Fruit fly (Drosophila melanogaster) whole organism, prepupa: ENCODE data around the gene CG9586.

Experiments
- Blimp-1 ChIP-seq: fragments of 200-800 bp; sonication (Bioruptor generic); optimal IDR thresholded peaks from 3 replicates; lab custom pipeline; 2017; ENCODE audit warnings: missing biosample characterization, missing genetic modification characterization, mild to moderate bottlenecking, moderate library complexity, missing genetic modification reagents
- CG10631 ChIP-seq: fragments of 200-800 bp; sonication (Bioruptor generic); optimal IDR thresholded peaks from 2 replicates; lab custom pipeline; 2016; ENCODE audit warnings: missing biosample characterization, missing genetic modification characterization
- CG10669 ChIP-seq: fragments of 200-800 bp; sonication (Bioruptor generic); optimal IDR thresholded peaks from 3 replicates; lab custom pipeline; 2018; ENCODE audit warnings: missing biosample characterization, mild to moderate bottlenecking, missing genetic modification characterization, moderate library complexity
- CG11294 ChIP-seq: fragments of 200-800 bp; sonication (Bioruptor generic); IDR thresholded peaks from 2 replicates; pipeline ENCODE4 v1.3.6; 2022; ENCODE audit warnings: missing biosample characterization, missing genetic modification characterization
- CG11762 ChIP-seq: fragments of 200-800 bp; sonication (Bioruptor generic); optimal IDR thresholded peaks from 3 replicates; lab custom pipeline; 2016; ENCODE audit warnings: missing biosample characterization, missing genetic modification characterization; ENCODE audit not compliant: insufficient read depth
- CG11902 ChIP-seq: fragments of 200-800 bp; sonication (Bioruptor generic); optimal IDR thresholded peaks from 3 replicates; lab custom pipeline; 2016; ENCODE audit warnings: missing biosample characterization, missing genetic modification characterization
- CG15336 ChIP-seq: fragments of 200-800 bp; sonication (Bioruptor generic); IDR thresholded peaks from 2 replicates; pipeline ENCODE4 v1.3.6; 2022; ENCODE audit warnings: missing biosample characterization, missing genetic modification characterization
- CG3032 ChIP-seq: fragments of 200-800 bp; optimal IDR thresholded peaks from 2 replicates; lab custom pipeline; 2019; ENCODE audit warnings: missing biosample characterization, mild to moderate bottlenecking, missing genetic modification characterization, moderate library complexity
- CG31627 ChIP-seq: fragments of 200-800 bp; sonication (Bioruptor generic); optimal IDR thresholded peaks from 3 replicates; lab custom pipeline; 2016; ENCODE audit warnings: missing biosample characterization, missing genetic modification characterization
- CG34406 ChIP-seq: fragments of 200-800 bp; sonication (Bioruptor generic); optimal IDR thresholded peaks from 3 replicates; lab custom pipeline; 2016; ENCODE audit warnings: missing biosample characterization, missing genetic modification characterization
- CG6163 ChIP-seq: fragments of 200-800 bp; sonication (Bioruptor generic); IDR thresholded peaks from 3 replicates; pipeline ENCODE4 v1.3.6; 2022; ENCODE audit warnings: missing biosample characterization, missing genetic modification characterization
- CG6792 ChIP-seq: fragments of 200-800 bp; sonication (Bioruptor generic); optimal IDR thresholded peaks from 3 replicates; lab custom pipeline; 2016; ENCODE audit warnings: missing biosample characterization, missing genetic modification characterization
- CG6808 ChIP-seq: fragments of 200-800 bp; sonication (Bioruptor generic); optimal IDR thresholded peaks from 3 replicates; lab custom pipeline; 2017; ENCODE audit warnings: missing biosample characterization, missing genetic modification characterization, mild to moderate bottlenecking, moderate library complexity, missing genetic modification reagents
- CG6854 ChIP-seq: fragments of 200-800 bp; sonication (Bioruptor generic); optimal IDR thresholded peaks from 2 replicates; lab custom pipeline; 2017; ENCODE audit warnings: missing biosample characterization, mild to moderate bottlenecking, missing genetic modification characterization
- CG8119 ChIP-seq: fragments of 200-800 bp; sonication (Bioruptor generic); IDR thresholded peaks from 3 replicates; pipeline ENCODE4 v1.3.6; 2022; ENCODE audit warnings: missing biosample characterization, missing genetic modification characterization
- CG8632 ChIP-seq: fragments of 200-800 bp; sonication (Bioruptor generic); optimal IDR thresholded peaks from 3 replicates; lab custom pipeline; 2016; ENCODE audit warnings: missing biosample characterization, missing genetic modification characterization
- CG9139 ChIP-seq: fragments of 200-800 bp; sonication (Bioruptor generic); optimal IDR thresholded peaks from 3 replicates; lab custom pipeline; 2017; ENCODE audit warnings: missing biosample characterization, mild to moderate bottlenecking, missing genetic modification characterization
- Eip75B ChIP-seq: fragments of 200-800 bp; sonication (Bioruptor generic); optimal IDR thresholded peaks from 3 replicates; lab custom pipeline; 2016; ENCODE audit warnings: missing biosample characterization, missing genetic modification characterization
- Eip78C ChIP-seq: fragments of 200-800 bp; sonication (Bioruptor generic); peaks from one replicate; lab custom pipeline; 2016; ENCODE audit warnings: missing biosample characterization, missing genetic modification characterization
- Eip93F ChIP-seq: fragments of 200-800 bp; sonication (Bioruptor generic); optimal IDR thresholded peaks from 2 replicates; lab custom pipeline; 2016; ENCODE audit warnings: missing biosample characterization, mild to moderate bottlenecking, missing genetic modification characterization
- Ets21C ChIP-seq: fragments of 200-800 bp; sonication (Bioruptor generic); optimal IDR thresholded peaks from 3 replicates; lab custom pipeline; 2016; ENCODE audit warnings: missing biosample characterization, missing genetic modification characterization
- Ets96B ChIP-seq: fragments of 200-800 bp; optimal IDR thresholded peaks from 2 replicates; lab custom pipeline; 2019; ENCODE audit warnings: missing biosample characterization, mild to moderate bottlenecking, missing genetic modification characterization, moderate library complexity
- Gug ChIP-seq: fragments of 200-800 bp; sonication (Bioruptor generic); IDR thresholded peaks from 2 replicates; pipeline ENCODE4 v1.3.6; 2022; ENCODE audit warnings: missing biosample characterization, missing genetic modification characterization
- Hr39 ChIP-seq: fragments of 200-800 bp; sonication (Bioruptor generic); optimal IDR thresholded peaks from 2 replicates; lab custom pipeline; 2016; ENCODE audit warnings: missing biosample characterization, missing genetic modification characterization
- Hr4 ChIP-seq: fragments of 200-800 bp; sonication (Bioruptor generic); optimal IDR thresholded peaks from 3 replicates; lab custom pipeline; 2016; ENCODE audit warnings: missing biosample characterization, missing genetic modification characterization
- Lpt ChIP-seq: fragments of 200-800 bp; sonication (Bioruptor generic); optimal IDR thresholded peaks from 3 replicates; lab custom pipeline; 2016; ENCODE audit warnings: missing biosample characterization, missing genetic modification characterization
- Met ChIP-seq: fragments of 200-800 bp; sonication (Bioruptor generic); optimal IDR thresholded peaks from 3 replicates; lab custom pipeline; 2016; ENCODE audit warnings: missing biosample characterization, missing genetic modification characterization
- Smox ChIP-seq: fragments of 200-800 bp; sonication (Bioruptor generic); optimal IDR thresholded peaks from 3 replicates; lab custom pipeline; 2016; ENCODE audit warnings: missing biosample characterization, missing genetic modification characterization
- Sox102F ChIP-seq: fragments of 200-800 bp; sonication (Bioruptor generic); optimal IDR thresholded peaks from 2 replicates; lab custom pipeline; 2016; ENCODE audit warnings: missing biosample characterization, mild to moderate bottlenecking, missing genetic modification characterization
- Sox14 ChIP-seq: fragments of 200-800 bp; sonication (Bioruptor generic); optimal IDR thresholded peaks from 3 replicates; lab custom pipeline; 2016; ENCODE audit warnings: missing biosample characterization, missing genetic modification characterization
- Sox15 ChIP-seq: fragments of 200-800 bp; sonication (Bioruptor generic); optimal IDR thresholded peaks from 3 replicates; lab custom pipeline; 2016; ENCODE audit warnings: missing biosample characterization, missing genetic modification characterization
- achi ChIP-seq: fragments of 200-800 bp; sonication (Bioruptor generic); optimal IDR thresholded peaks from 3 replicates; lab custom pipeline; 2016; ENCODE audit warnings: missing biosample characterization, missing genetic modification characterization
- acj6 ChIP-seq: fragments of 200-800 bp; sonication (Bioruptor generic); optimal IDR thresholded peaks from 3 replicates; lab custom pipeline; 2016; ENCODE audit warnings: missing biosample characterization, missing genetic modification characterization
- cyc ChIP-seq: fragments of 200-800 bp; sonication (Bioruptor generic); optimal IDR thresholded peaks from 3 replicates; lab custom pipeline; 2016; ENCODE audit warnings: missing biosample characterization, missing genetic modification characterization
- dac ChIP-seq: fragments of 200-800 bp; sonication (Bioruptor generic); optimal IDR thresholded peaks from 2 replicates; lab custom pipeline; 2017; ENCODE audit warnings: missing biosample characterization, mild to moderate bottlenecking, missing genetic modification characterization
- eg ChIP-seq: fragments of 200-800 bp; sonication (Bioruptor generic); IDR thresholded peaks from 3 replicates; pipeline ENCODE4 v1.3.6; 2022; ENCODE audit warnings: missing biosample characterization, missing genetic modification characterization
- fd59A ChIP-seq: fragments of 200-800 bp; sonication (Bioruptor generic); optimal IDR thresholded peaks from 2 replicates; lab custom pipeline; 2017; ENCODE audit warnings: missing biosample characterization, mild to moderate bottlenecking, missing genetic modification characterization, missing genetic modification reagents
- fd85E ChIP-seq: fragments of 200-800 bp; sonication (Bioruptor generic); optimal IDR thresholded peaks from 3 replicates; lab custom pipeline; 2016; ENCODE audit warnings: missing biosample characterization, missing genetic modification characterization
- fkh ChIP-seq: fragments of 200-800 bp; sonication (Bioruptor generic); optimal IDR thresholded peaks from 3 replicates; lab custom pipeline; 2017; ENCODE audit warnings: missing biosample characterization, mild to moderate bottlenecking, missing genetic modification characterization, moderate library complexity
- lz ChIP-seq: fragments of 200-800 bp; sonication (Bioruptor generic); optimal IDR thresholded peaks from 3 replicates; lab custom pipeline; 2016; ENCODE audit warnings: missing biosample characterization, missing genetic modification characterization
- net ChIP-seq: fragments of 200-800 bp; sonication (Bioruptor generic); optimal IDR thresholded peaks from 3 replicates; lab custom pipeline; 2016; ENCODE audit warnings: missing biosample characterization, missing genetic modification characterization
- pdm3 ChIP-seq: fragments of 200-800 bp; sonication (Bioruptor generic); optimal IDR thresholded peaks from 3 replicates; lab custom pipeline; 2016; ENCODE audit warnings: missing biosample characterization, missing genetic modification characterization
- salr ChIP-seq, 2 experiments: fragments of 200-800 bp; sonication (Bioruptor generic); optimal IDR thresholded peaks; 3 replicates each; lab custom pipeline; 2016 to 2018; ENCODE audit warnings: missing biosample characterization in 2 of 2, missing genetic modification characterization in 2 of 2, mild to moderate bottlenecking in 1 of 2
- ss ChIP-seq, 2 experiments: fragments of 200-800 bp; sonication (Bioruptor generic); optimal IDR thresholded peaks; 2 replicates in 1 of 2; 3 replicates in 1 of 2; lab custom pipeline; 2017 to 2018; ENCODE audit warnings: mild to moderate bottlenecking in 2 of 2, missing biosample characterization in 2 of 2, missing genetic modification characterization in 2 of 2, moderate library complexity in 1 of 2
- svp ChIP-seq: fragments of 200-800 bp; sonication (Bioruptor generic); peaks from one replicate; lab custom pipeline; 2016; ENCODE audit warnings: missing biosample characterization, missing genetic modification characterization
- topi ChIP-seq: fragments of 200-800 bp; sonication (Bioruptor generic); optimal IDR thresholded peaks from 3 replicates; lab custom pipeline; 2016; ENCODE audit warnings: missing biosample characterization, missing genetic modification characterization
- vri ChIP-seq: fragments of 200-800 bp; sonication (Bioruptor generic); optimal IDR thresholded peaks from 3 replicates; lab custom pipeline; 2016; ENCODE audit warnings: missing biosample characterization, mild to moderate bottlenecking, missing genetic modification characterization

Gene CG9586

dm6 chr2L:9176791-9177190 lies 10.5 kb upstream of the CG9586 start:
- TF ChIP-seq Hr39 (GFP tag; lab: Kevin White, UChicago) (no peak), Gug (GFP tag; lab: Robert Waterston, UW) (no peak), CG15336 (peak; percentile 33), fkh (GFP tag; lab: Kevin White, UChicago) (no peak), lz (no peak), ss (GFP tag; optimal IDR thresholded peaks at IDR 0.05; lab: Kevin White, UChicago) (no peak), Sox14 (GFP tag; lab: Kevin White, UChicago) (no peak), net (GFP tag; lab: Kevin White, UChicago) (no peak), fd85E (peak; percentile 35), Ets21C (GFP tag; lab: Kevin White, UChicago) (no peak), Sox15 (no peak), CG6163 (GFP tag; lab: Robert Waterston, UW) (peak; percentile 66; the same call in 2 of the 3 replicates), Ets96B (tag; lab: Kevin White, UChicago) (no peak), salr (GFP tag; optimal IDR thresholded peaks at IDR 0.05; lab: Kevin White, UChicago) (no peak), Met (GFP tag; lab: Kevin White, UChicago) (no peak), eg (GFP tag; lab: Robert Waterston, UW) (peak; percentile 47; the same call in 1 of the 3 replicates), Hr4 (GFP tag; lab: Kevin White, UChicago) (no peak), Blimp-1 (GFP tag; lab: Kevin White, UChicago) (no peak), vri (GFP tag; lab: Kevin White, UChicago) (peak; percentile 50), Eip78C (GFP tag; lab: Kevin White, UChicago) (peak; percentile 59), Eip93F (GFP tag; lab: Kevin White, UChicago) (peak; percentile 65), CG8119 (GFP tag; lab: Robert Waterston, UW) (peak; percentile 35; the same call in 2 of the 3 replicates), CG11294 (GFP tag; lab: Robert Waterston, UW) (no peak; the same call in 1 of the 2 replicates)

- TF ChIP-seq CG6792 (GFP tag; lab: Kevin White, UChicago) (peak; percentile 9), CG6163 (GFP tag; lab: Robert Waterston, UW) (peak; percentile 90), cyc (GFP tag; lab: Kevin White, UChicago) (no peak), fd85E (peak; percentile 48), CG10669 (no peak), Sox15 (no peak), CG31627 (GFP tag; lab: Kevin White, UChicago) (no peak), Eip78C (GFP tag; lab: Kevin White, UChicago) (no peak), Hr4 (GFP tag; lab: Kevin White, UChicago) (no peak), vri (GFP tag; lab: Kevin White, UChicago) (peak; percentile 86), Gug (GFP tag; lab: Robert Waterston, UW) (peak; percentile 31), Lpt (GFP tag; lab: Kevin White, UChicago) (peak; percentile 46), CG3032 (no peak), CG11762 (GFP tag; lab: Kevin White, UChicago) (no peak), salr (GFP tag; optimal IDR thresholded peaks at IDR 0.05; lab: Kevin White, UChicago) (no peak), Ets21C (GFP tag; lab: Kevin White, UChicago) (no peak), Hr39 (GFP tag; lab: Kevin White, UChicago) (no peak), achi (GFP tag; lab: Kevin White, UChicago) (no peak), dac (GFP tag; lab: Kevin White, UChicago) (no peak), pdm3 (GFP tag; lab: Kevin White, UChicago) (no peak), CG10631 (no peak), CG11294 (GFP tag; lab: Robert Waterston, UW) (peak; percentile 51; the same call in 1 of the 2 replicates), CG11902 (GFP tag; lab: Kevin White, UChicago) (no peak), Ets96B (tag; lab: Kevin White, UChicago) (peak; percentile 49), Sox102F (GFP tag; lab: Kevin White, UChicago) (no peak), CG9139 (GFP tag; lab: Kevin White, UChicago) (peak; percentile 47), CG8632 (GFP tag; lab: Kevin White, UChicago) (peak; percentile 29), Smox (GFP tag; lab: Kevin White, UChicago) (no peak), acj6 (GFP tag; lab: Kevin White, UChicago) (no peak), fd59A (GFP tag; lab: Kevin White, UChicago) (peak; percentile 19), ss (GFP tag; optimal IDR thresholded peaks at IDR 0.05; lab: Kevin White, UChicago) (peak; percentile 81), CG8119 (GFP tag; lab: Robert Waterston, UW) (peak; percentile 85), CG6854 (GFP tag; lab: Kevin White, UChicago) (peak; percentile 88), CG6808 (peak; percentile 44), topi (GFP tag; lab: Kevin White, UChicago) (peak; percentile 46), svp (GFP tag; lab: Kevin White, UChicago) (peak; percentile 99), Eip75B (peak; percentile 14), CG34406 (peak; percentile 32), Blimp-1 (GFP tag; lab: Kevin White, UChicago) (peak; percentile 27), lz (no peak), net (GFP tag; lab: Kevin White, UChicago) (peak; percentile 66), CG15336 (peak; percentile 88), Sox14 (GFP tag; lab: Kevin White, UChicago) (peak; percentile 55)
These were observed 9.8 kb upstream of the CG9586 start for dm6 chr2L:9176114-9176553.
